Worm (Caenorhabditis elegans) whole organism, L4/young adult: ENCODE data around the gene T26H5.11.

Experiments
- dao-5 ChIP-seq: sonication (generic microtip); optimal IDR thresholded peaks from 2 replicates; lab custom pipeline; 2016; ENCODE audit warnings: missing genotype, missing genetic modification characterization, moderate library complexity, missing compliant biosample characterization
- him-1 ChIP-seq: sonication (generic microtip); optimal IDR thresholded peaks from 2 replicates; lab custom pipeline; 2016; ENCODE audit warnings: missing genotype, missing genetic modification reagents, missing genetic modification characterization, missing compliant biosample characterization

DNA sequence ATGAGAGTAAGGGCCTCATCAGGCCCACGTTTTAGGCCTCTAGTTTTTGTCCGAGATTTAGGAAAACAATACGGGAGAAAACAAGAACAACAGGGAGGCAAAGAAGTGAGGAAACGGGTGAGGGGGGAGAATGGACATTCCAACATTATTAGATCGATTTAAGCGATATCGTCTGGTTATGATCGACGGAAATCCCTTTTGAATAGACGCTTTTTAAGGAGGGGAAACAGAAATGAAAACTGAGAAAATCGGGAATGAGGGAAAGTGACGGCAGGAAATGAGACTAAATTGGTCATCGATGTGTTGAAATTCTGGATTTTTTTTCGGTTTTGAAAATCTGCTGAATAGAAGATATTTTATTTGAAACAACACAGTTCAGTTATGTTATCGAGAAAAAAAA, 20.3 kb upstream of the T26H5.11 start, which contains the start of gene rocf-1:
- TF ChIP-seq dao-5 = no peak
- no peak for TF ChIP-seq him-1 (tag; lab: Kevin White, UChicago)
